Worm (Caenorhabditis elegans): ENCODE results near the gene msrp-7.

The msrp-7 gene

ce11 chrII:10798429-10798893 lies 12.3 kb upstream of the msrp-7 start, which contains the start of gene npp-19 (continued):
- no peak for TF ChIP-seq ceh-90 (tag; optimal IDR thresholded peaks at IDR 0.05)
- no peak for TF ChIP-seq fkh-4 (tag; optimal IDR thresholded peaks at IDR 0.05; ENCODE audit: borderline replicate concordance)
- TF ChIP-seq unc-30 (tag; optimal IDR thresholded peaks at IDR 0.05): no peak
- no peak for TF ChIP-seq mef-2 (tag; optimal IDR thresholded peaks at IDR 0.05)
- TF ChIP-seq tbx-2 (tag; optimal IDR thresholded peaks at IDR 0.05): peak; percentile 67
- TF ChIP-seq lin-35 (GFP tag; optimal IDR thresholded peaks at IDR 0.05): peak; percentile 98 to 99
- peak; percentile 38 for TF ChIP-seq fos-1 (tag; optimal IDR thresholded peaks at IDR 0.05)
- TF ChIP-seq dsc-1 (tag; optimal IDR thresholded peaks at IDR 0.05): peak; percentile 58
- TF ChIP-seq nhr-71 (tag; optimal IDR thresholded peaks at IDR 0.05): peak; percentile 76
- TF ChIP-seq sup-37 (GFP tag; optimal IDR thresholded peaks at IDR 0.05): no peak
- TF ChIP-seq aly-2 (tag; optimal IDR thresholded peaks at IDR 0.05): peak; percentile 77
- TF ChIP-seq ceh-63 (GFP tag; optimal IDR thresholded peaks at IDR 0.05): no peak
- TF ChIP-seq vab-15 (tag; optimal IDR thresholded peaks at IDR 0.05): no peak
- TF ChIP-seq mep-1 (tag; optimal IDR thresholded peaks at IDR 0.05): peak; percentile 84
- TF ChIP-seq zip-4 (GFP tag; optimal IDR thresholded peaks at IDR 0.05): no peak
- TF ChIP-seq nhr-76 (tag; optimal IDR thresholded peaks at IDR 0.05): no peak
- peak; percentile 35 for TF ChIP-seq nhr-11 (tag; optimal IDR thresholded peaks at IDR 0.05)
- TF ChIP-seq ceh-8 (GFP tag; optimal IDR thresholded peaks at IDR 0.05): peak; percentile 20
- peak in 1 of 2 experiments; percentile 58 for TF ChIP-seq mdl-1 (tag; optimal IDR thresholded peaks at IDR 0.05)
- no peak for TF ChIP-seq nhr-237 (tag; optimal IDR thresholded peaks at IDR 0.05)
- peak; percentile 62 for TF ChIP-seq lin-15B (tag; optimal IDR thresholded peaks at IDR 0.05)
- TF ChIP-seq pqm-1 (tag; optimal IDR thresholded peaks at IDR 0.05): no peak
- peak; percentile 12 for TF ChIP-seq unc-86 (tag; optimal IDR thresholded peaks at IDR 0.05)
- peak; percentile 80 for TF ChIP-seq nhr-85 (tag)
- no peak for TF ChIP-seq fkh-10 (GFP tag; optimal IDR thresholded peaks at IDR 0.05)
- TF ChIP-seq blmp-1 (tag; optimal IDR thresholded peaks at IDR 0.05): peak; percentile 81
- peak; percentile 61 for TF ChIP-seq snpc-4 (tag; optimal IDR thresholded peaks at IDR 0.05)
- no peak for TF ChIP-seq alr-1 (tag; optimal IDR thresholded peaks at IDR 0.05; ENCODE audit: borderline replicate concordance)
- peak; percentile 63 for TF ChIP-seq lin-13 (GFP tag; optimal IDR thresholded peaks at IDR 0.05)
- TF ChIP-seq C04F5.9 (tag; optimal IDR thresholded peaks at IDR 0.05): peak; percentile 67
- peak; percentile 47 for TF ChIP-seq nhr-90 (tag; optimal IDR thresholded peaks at IDR 0.05; ENCODE audit: poor library complexity)
- TF ChIP-seq lin-39 (tag; optimal IDR thresholded peaks at IDR 0.05): peak; percentile 27
- peak; percentile 6 for TF ChIP-seq zag-1 (tag; optimal IDR thresholded peaks at IDR 0.05)
- TF ChIP-seq dpl-1 (GFP tag; optimal IDR thresholded peaks at IDR 0.05): peak; percentile 98 to 99 (median 98)
- TF ChIP-seq nhr-12 (tag; optimal IDR thresholded peaks at IDR 0.05): no peak
- peak; percentile 83 to 88 for TF ChIP-seq lsy-2 (tag; optimal IDR thresholded peaks at IDR 0.05)
- peak; percentile 6 for TF ChIP-seq ama-1 (optimal IDR thresholded peaks at IDR 0.05)
- no peak for TF ChIP-seq sptf-1 (tag; optimal IDR thresholded peaks at IDR 0.05)
- TF ChIP-seq fkh-8 (tag; optimal IDR thresholded peaks at IDR 0.05): no peak

ce11 chrII:10800209-10800608 lies 10.6 kb upstream of the msrp-7 start:
- TF ChIP-seq egl-13 (tag; optimal IDR thresholded peaks at IDR 0.05) (peak; percentile 21), nhr-71 (tag; optimal IDR thresholded peaks at IDR 0.05) (peak; percentile 28), ets-5 (GFP tag; IDR thresholded peaks at IDR 0.05) (no peak), lin-15B (tag; optimal IDR thresholded peaks at IDR 0.05) (no peak), nhr-47 (tag; optimal IDR thresholded peaks at IDR 0.05) (peak; percentile 13), lsy-2 (tag; optimal IDR thresholded peaks at IDR 0.05) (peak in 1 of 2 experiments; percentile 3), mdl-1 (tag; optimal IDR thresholded peaks at IDR 0.05) (no peak), pqm-1 (tag; optimal IDR thresholded peaks at IDR 0.05) (no peak), lin-14 (GFP tag; optimal IDR thresholded peaks at IDR 0.05) (peak; percentile 82), snu-23 (GFP tag; optimal IDR thresholded peaks at IDR 0.05) (no peak), dsc-1 (tag; optimal IDR thresholded peaks at IDR 0.05) (no peak), mef-2 (tag; optimal IDR thresholded peaks at IDR 0.05) (peak; percentile 13)
